Fruit fly (Drosophila melanogaster) whole organism, embryonic: Measurements from ENCODE around the gene CG9338.

ENCODE experiments used
- Blimp-1 ChIP-seq: fragments of 200-800 bp; sonication (Bioruptor generic); optimal IDR thresholded peaks from 3 replicates; lab custom pipeline; 2018; ENCODE audit warnings: missing biosample characterization, missing genetic modification characterization, mild to moderate bottlenecking, moderate library complexity, missing genetic modification reagents
- CG10959 ChIP-seq: fragments of 200-800 bp; sonication (Bioruptor generic); IDR thresholded peaks from 2 replicates; pipeline ENCODE4 v1.3.6; 2022; ENCODE audit warnings: missing biosample characterization, missing genetic modification characterization
- CG11456 ChIP-seq: fragments of 200-800 bp; sonication (Bioruptor generic); IDR thresholded peaks from 3 replicates; pipeline ENCODE4 v1.3.6; 2022; ENCODE audit warnings: missing biosample characterization, missing genetic modification characterization
- CG11504 ChIP-seq: fragments of 200-800 bp; sonication (Bioruptor generic); optimal IDR thresholded peaks from 3 replicates; lab custom pipeline; 2019; ENCODE audit warnings: missing biosample characterization, mild to moderate bottlenecking, missing genetic modification characterization, moderate library complexity
- CG12769 ChIP-seq: fragments of 200-800 bp; sonication (Bioruptor generic); optimal IDR thresholded peaks from 2 replicates; lab custom pipeline; 2019; ENCODE audit warnings: missing biosample characterization, mild to moderate bottlenecking, missing genetic modification characterization, moderate library complexity
- CG14965 ChIP-seq: fragments of 200-800 bp; sonication (Bioruptor generic); optimal IDR thresholded peaks from 2 replicates; lab custom pipeline; 2016; ENCODE audit warnings: missing biosample characterization, missing genetic modification characterization, borderline replicate concordance
- CG17359 ChIP-seq: fragments of 200-800 bp; sonication (Bioruptor generic); optimal IDR thresholded peaks from 3 replicates; lab custom pipeline; 2018; ENCODE audit warnings: missing biosample characterization, mild to moderate bottlenecking, missing genetic modification characterization, moderate library complexity
- CG1792 ChIP-seq: fragments of 200-800 bp; sonication (Bioruptor generic); optimal IDR thresholded peaks from 2 replicates; lab custom pipeline; 2016; ENCODE audit warnings: missing biosample characterization, missing genetic modification characterization
- CG2678 ChIP-seq: fragments of 200-800 bp; sonication (Bioruptor generic); optimal IDR thresholded peaks from 3 replicates; lab custom pipeline; 2019; ENCODE audit warnings: missing biosample characterization, mild to moderate bottlenecking, missing genetic modification characterization, moderate library complexity
- CG3065 ChIP-seq: fragments of 200-800 bp; sonication (Bioruptor generic); optimal IDR thresholded peaks from 2 replicates; lab custom pipeline; 2016; ENCODE audit warnings: missing biosample characterization, missing genetic modification characterization
- CG31388 ChIP-seq: fragments of 200-800 bp; sonication (Bioruptor generic); optimal IDR thresholded peaks from 2 replicates; lab custom pipeline; 2016; ENCODE audit warnings: missing biosample characterization, missing genetic modification characterization
- CG3407 ChIP-seq: fragments of 200-800 bp; sonication (Bioruptor generic); optimal IDR thresholded peaks from 2 replicates; lab custom pipeline; 2018; ENCODE audit warnings: missing biosample characterization, mild to moderate bottlenecking, missing genetic modification characterization
- CG4360 ChIP-seq: fragments of 200-800 bp; sonication (Bioruptor generic); IDR thresholded peaks from 2 replicates; pipeline ENCODE4 v1.3.6; 2022; ENCODE audit warnings: missing biosample characterization, missing genetic modification characterization
- CG4820 ChIP-seq: fragments of 200-800 bp; sonication (Bioruptor generic); optimal IDR thresholded peaks from 3 replicates; lab custom pipeline; 2016; ENCODE audit warnings: missing biosample characterization, missing genetic modification characterization
- CG6683 ChIP-seq: fragments of 200-800 bp; sonication (Bioruptor generic); optimal IDR thresholded peaks from 2 replicates; lab custom pipeline; 2017; ENCODE audit warnings: missing biosample characterization, mild to moderate bottlenecking, missing genetic modification characterization, missing genetic modification reagents
- CG6765 ChIP-seq: fragments of 200-800 bp; sonication (Bioruptor generic); optimal IDR thresholded peaks from 3 replicates; lab custom pipeline; 2017; ENCODE audit warnings: missing biosample characterization, mild to moderate bottlenecking, missing genetic modification characterization
- CG6813 ChIP-seq: fragments of 200-800 bp; sonication (Bioruptor generic); optimal IDR thresholded peaks from 2 replicates; lab custom pipeline; 2017; ENCODE audit warnings: missing biosample characterization, missing genetic modification characterization, mild to moderate bottlenecking, moderate library complexity, missing genetic modification reagents
- CG7271 ChIP-seq: fragments of 200-800 bp; sonication (Bioruptor generic); optimal IDR thresholded peaks from 2 replicates; lab custom pipeline; 2018; ENCODE audit warnings: missing biosample characterization, mild to moderate bottlenecking, missing genetic modification characterization, moderate library complexity
- CG8359 ChIP-seq: fragments of 200-800 bp; sonication (Bioruptor generic); optimal IDR thresholded peaks from 2 replicates; lab custom pipeline; 2017; ENCODE audit warnings: missing biosample characterization, mild to moderate bottlenecking, missing genetic modification characterization, borderline replicate concordance
- CG8765 ChIP-seq: fragments of 200-800 bp; sonication (Bioruptor generic); IDR thresholded peaks from 2 replicates; pipeline ENCODE4 v1.3.6; 2022; ENCODE audit warnings: missing biosample characterization, missing genetic modification characterization
- CG8944 ChIP-seq: fragments of 200-800 bp; sonication (Bioruptor generic); optimal IDR thresholded peaks from 3 replicates; lab custom pipeline; 2016; ENCODE audit warnings: missing biosample characterization, missing genetic modification characterization
- CrebB ChIP-seq: fragments of 200-800 bp; sonication (Bioruptor generic); optimal IDR thresholded peaks from 3 replicates; lab custom pipeline; 2018; ENCODE audit warnings: missing biosample characterization, mild to moderate bottlenecking, missing genetic modification characterization
- D19B ChIP-seq: fragments of 200-800 bp; sonication (Bioruptor generic); optimal IDR thresholded peaks from 2 replicates; lab custom pipeline; 2017; ENCODE audit warnings: missing biosample characterization, mild to moderate bottlenecking, missing genetic modification characterization
- Dip2 ChIP-seq: fragments of 200-800 bp; sonication (Bioruptor generic); IDR thresholded peaks from 2 replicates; pipeline ENCODE4 v1.3.6; 2022; ENCODE audit warnings: missing biosample characterization, missing genetic modification characterization
- Hr3 ChIP-seq: fragments of 200-800 bp; sonication (Bioruptor generic); optimal IDR thresholded peaks from 3 replicates; lab custom pipeline; 2016; ENCODE audit warnings: missing biosample characterization, missing genetic modification characterization
- Med ChIP-seq: fragments of 200-800 bp; sonication (Bioruptor generic); peaks from one replicate; lab custom pipeline; 2016; ENCODE audit warnings: missing biosample characterization, missing genetic modification characterization, mild to moderate bottlenecking, inconsistent platforms, moderate library complexity
- Oli ChIP-seq: fragments of 200-800 bp; sonication (Bioruptor generic); optimal IDR thresholded peaks from 2 replicates; lab custom pipeline; 2018; ENCODE audit warnings: missing biosample characterization, mild to moderate bottlenecking, missing genetic modification characterization, moderate library complexity
- PHDP ChIP-seq: fragments of 200-800 bp; sonication (Bioruptor generic); optimal IDR thresholded peaks from 3 replicates; lab custom pipeline; 2018; ENCODE audit warnings: missing biosample characterization, mild to moderate bottlenecking, missing genetic modification characterization, moderate library complexity
- Pdp1 ChIP-seq, 2 experiments: fragments of 200-800 bp; sonication (Bioruptor generic); optimal IDR thresholded peaks; 3 replicates each; lab custom pipeline; 2016; ENCODE audit warnings: missing biosample characterization in 2 of 2, missing genetic modification characterization in 2 of 2, mild to moderate bottlenecking in 1 of 2, moderate library complexity in 1 of 2
- Sox102F ChIP-seq: fragments of 200-800 bp; sonication (Bioruptor generic); optimal IDR thresholded peaks from 2 replicates; lab custom pipeline; 2018; ENCODE audit warnings: missing biosample characterization, mild to moderate bottlenecking, missing genetic modification characterization, moderate library complexity
- Taf1 ChIP-seq: fragments of 200-800 bp; sonication (Bioruptor generic); IDR thresholded peaks from 2 replicates; pipeline ENCODE4 v1.3.6; 2022; ENCODE audit warnings: missing biosample characterization, missing genetic modification characterization
- Xbp1 ChIP-seq: fragments of 200-800 bp; sonication (Bioruptor generic); optimal IDR thresholded peaks from 3 replicates; lab custom pipeline; 2016; ENCODE audit warnings: missing biosample characterization, mild to moderate bottlenecking, missing genetic modification characterization
- YL-1 ChIP-seq: fragments of 200-800 bp; sonication (Bioruptor generic); optimal IDR thresholded peaks from 3 replicates; lab custom pipeline; 2017; ENCODE audit warnings: missing biosample characterization, mild to moderate bottlenecking, missing genetic modification characterization
- chinmo ChIP-seq: fragments of 200-800 bp; sonication (Bioruptor generic); IDR thresholded peaks from 4 replicates; pipeline ENCODE4 v1.3.6; 2022; ENCODE audit warnings: missing biosample characterization, missing genetic modification characterization; ENCODE audit not compliant: partially characterized antibody
- dm ChIP-seq: fragments of 200-800 bp; sonication (Bioruptor generic); optimal IDR thresholded peaks from 3 replicates; lab custom pipeline; 2016; ENCODE audit warnings: missing biosample characterization, missing genetic modification characterization
- dysf ChIP-seq: fragments of 200-800 bp; sonication (Bioruptor generic); IDR thresholded peaks from 3 replicates; pipeline ENCODE4 v1.3.6; 2022; ENCODE audit warnings: missing biosample characterization, missing genetic modification characterization
- gsb ChIP-seq: fragments of 200-800 bp; sonication (Bioruptor generic); IDR thresholded peaks from 2 replicates; pipeline ENCODE4 v1.3.6; 2022; ENCODE audit warnings: missing biosample characterization, missing genetic modification characterization
- hb ChIP-seq: fragments of 200-800 bp; sonication (Bioruptor generic); IDR thresholded peaks from 3 replicates; pipeline ENCODE4 v1.3.6; 2022; ENCODE audit warnings: missing biosample characterization, missing genetic modification characterization; ENCODE audit not compliant: partially characterized antibody
- hbn ChIP-seq: fragments of 200-800 bp; sonication (Bioruptor generic); IDR thresholded peaks from 2 replicates; pipeline ENCODE4 v1.3.6; 2022; ENCODE audit warnings: missing biosample characterization, missing genetic modification characterization; ENCODE audit not compliant: partially characterized antibody
- jigr1 ChIP-seq: fragments of 200-800 bp; sonication (Bioruptor generic); IDR thresholded peaks from 3 replicates; pipeline ENCODE4 v1.3.6; 2022; ENCODE audit warnings: missing biosample characterization, missing genetic modification characterization
- knrl ChIP-seq: fragments of 200-800 bp; sonication (Bioruptor generic); IDR thresholded peaks from 3 replicates; pipeline ENCODE4 v1.3.6; 2022; ENCODE audit warnings: missing biosample characterization, missing genetic modification characterization; ENCODE audit not compliant: partially characterized antibody
- luna ChIP-seq: fragments of 200-800 bp; sonication (Bioruptor generic); optimal IDR thresholded peaks from 2 replicates; lab custom pipeline; 2016; ENCODE audit warnings: missing biosample characterization, missing genetic modification characterization
- onecut ChIP-seq: fragments of 200-800 bp; sonication (Bioruptor generic); IDR thresholded peaks from 2 replicates; pipeline ENCODE4 v1.3.6; 2022; ENCODE audit warnings: missing biosample characterization, missing genetic modification characterization
- pan ChIP-seq, 4 experiments: fragments of >200 bp in 3 of 4; fragments of 200-800 bp in 1 of 4; sonication (Bioruptor generic) in 1 of 4; optimal IDR thresholded peaks in 3 of 4; IDR thresholded peaks in 1 of 4; 2 replicates each; pipeline versions ENCODE4 v1.3.6 to Lab custom; 2017 to 2022; ENCODE audit warnings: missing biosample characterization in 2 of 4, missing genetic modification characterization in 2 of 4, mixed read lengths in 1 of 4
- sc ChIP-seq, 3 experiments: fragments of >200 bp in 2 of 3; fragments of 200-800 bp in 1 of 3; sonication (Bioruptor generic) in 1 of 3; optimal IDR thresholded peaks; 2 replicates in 2 of 3; 3 replicates in 1 of 3; lab custom pipeline; 2017; ENCODE audit warnings: mild to moderate bottlenecking in 1 of 3, missing biosample characterization in 1 of 3, missing genetic modification characterization in 1 of 3, missing genetic modification reagents in 1 of 3
- scrt ChIP-seq: fragments of 200-800 bp; sonication (Bioruptor generic); optimal IDR thresholded peaks from 2 replicates; lab custom pipeline; 2018; ENCODE audit warnings: missing biosample characterization, mild to moderate bottlenecking, missing genetic modification characterization, moderate library complexity
- sens ChIP-seq: fragments of 200-800 bp; sonication (Bioruptor generic); peaks from one replicate; lab custom pipeline; 2016; ENCODE audit warnings: missing biosample characterization, missing genetic modification characterization
- tna ChIP-seq: fragments of 200-800 bp; sonication (Bioruptor generic); IDR thresholded peaks from 2 replicates; pipeline ENCODE4 v1.3.6; 2022; ENCODE audit warnings: missing biosample characterization, missing genetic modification characterization; ENCODE audit not compliant: partially characterized antibody

The CG9338 gene

dm6 chr2L:20829755-20830396 is 35.1 kb upstream of the CG9338 start (continued):
- TF ChIP-seq luna (GFP tag; lab: Kevin White, UChicago) (no peak), Xbp1 (GFP tag; lab: Kevin White, UChicago) (no peak), Dip2 (GFP tag; lab: Robert Waterston, UW) (no peak), CG12769 (tag; lab: Kevin White, UChicago) (no peak), gsb (no peak), CG31388 (GFP tag; lab: Kevin White, UChicago) (no peak), CG8765 (GFP tag; lab: Robert Waterston, UW) (no peak), chinmo (GFP tag; lab: Robert Waterston, UW) (no peak), CG11456 (GFP tag; lab: Robert Waterston, UW) (no peak), CG7271 (no peak), hbn (GFP tag; lab: Robert Waterston, UW) (no peak), CG6813 (GFP tag; lab: Kevin White, UChicago) (no peak), Taf1 (GFP tag; lab: Robert Waterston, UW) (no peak), YL-1 (GFP tag; lab: Kevin White, UChicago) (no peak), CG1792 (no peak), Pdp1 (GFP tag; optimal IDR thresholded peaks at IDR 0.05; lab: Kevin White, UChicago) (no peak), CG8359 (no peak), CG6683 (GFP tag; lab: Kevin White, UChicago) (no peak), sens (GFP tag; lab: Kevin White, UChicago) (no peak), CG3407 (GFP tag; lab: Kevin White, UChicago) (no peak), pan (optimal IDR thresholded peaks at IDR 0.05; lab: Kevin White, UChicago) (no peak), pan (GFP tag; optimal IDR thresholded peaks at IDR 0.05 in 1 of 2, IDR thresholded peaks at IDR 0.05 in 1 of 2) (no peak), dysf (GFP tag; lab: Robert Waterston, UW) (peak; percentile 13; the same call in 1 of the 3 replicates), Sox102F (GFP tag; lab: Kevin White, UChicago) (no peak), Blimp-1 (GFP tag; lab: Kevin White, UChicago) (no peak), hb (GFP tag; lab: Robert Waterston, UW) (no peak), Hr3 (GFP tag; lab: Kevin White, UChicago) (no peak), CG4360 (no peak), PHDP (tag; lab: Kevin White, UChicago) (no peak), CG2678 (tag; lab: Kevin White, UChicago) (peak; percentile 48), CG10959 (GFP tag; lab: Robert Waterston, UW) (no peak), CG17359 (tag; lab: Kevin White, UChicago) (no peak), dm (no peak), knrl (no peak), CG11504 (tag; lab: Kevin White, UChicago) (peak; percentile 26), scrt (GFP tag; lab: Kevin White, UChicago) (no peak), CrebB (no peak), Med (GFP tag; lab: Kevin White, UChicago) (peak; percentile 39), onecut (GFP tag; lab: Robert Waterston, UW) (no peak), CG8944 (no peak), CG3065 (GFP tag; lab: Kevin White, UChicago) (no peak), CG14965 (GFP tag; lab: Kevin White, UChicago) (no peak), Oli (tag; lab: Kevin White, UChicago) (no peak), D19B (GFP tag; lab: Kevin White, UChicago) (no peak), jigr1 (GFP tag; lab: Robert Waterston, UW) (no peak), sc (optimal IDR thresholded peaks at IDR 0.05; lab: Kevin White, UChicago) (no peak), sc (GFP tag; optimal IDR thresholded peaks at IDR 0.05; lab: Kevin White, UChicago) (no peak), CG4820 (GFP tag; lab: Kevin White, UChicago) (no peak), tna (GFP tag; lab: Robert Waterston, UW) (no peak), CG6765 (GFP tag; lab: Kevin White, UChicago) (no peak)
